Worm (Caenorhabditis elegans) whole organism, late embryonic: ENCODE measurements around the gene srh-292.

Experiments used
- C08G9.2 ChIP-seq: sonication (generic microtip); optimal IDR thresholded peaks from 2 replicates; lab custom pipeline; 2016; ENCODE audit warnings: mild to moderate bottlenecking, missing genetic modification characterization, moderate library complexity, missing compliant biosample characterization
- C38D4.7 ChIP-seq: fragments of 200-800 bp; sonication (Bioruptor generic); optimal IDR thresholded peaks from 2 replicates; lab custom pipeline; 2018; ENCODE audit warnings: mild to moderate bottlenecking, missing genetic modification characterization, moderate library complexity, missing compliant biosample characterization
- T23F11.4 ChIP-seq: fragments of 200-800 bp; sonication (Bioruptor generic); optimal IDR thresholded peaks from 2 replicates; lab custom pipeline; 2018; ENCODE audit warnings: mild to moderate bottlenecking, missing genetic modification characterization, missing compliant biosample characterization
- ahr-1 ChIP-seq: sonication (generic microtip); optimal IDR thresholded peaks from 2 replicates; lab custom pipeline; 2016; ENCODE audit warnings: missing genetic modification characterization, missing compliant biosample characterization
- ama-1 ChIP-seq: fragments of 150-350 bp; optimal IDR thresholded peaks from 2 replicates; lab custom pipeline; 2014
- ceh-14 ChIP-seq: sonication (generic microtip); optimal IDR thresholded peaks from 2 replicates; lab custom pipeline; 2016; ENCODE audit warnings: missing genotype, missing genetic modification characterization, missing compliant biosample characterization
- ceh-18 ChIP-seq: sonication (generic microtip); optimal IDR thresholded peaks from 2 replicates; lab custom pipeline; 2016; ENCODE audit warnings: missing genetic modification characterization, missing compliant biosample characterization
- ceh-22 ChIP-seq: sonication (generic microtip); optimal IDR thresholded peaks from 2 replicates; lab custom pipeline; 2017; ENCODE audit warnings: missing biosample characterization, missing genetic modification characterization
- ceh-30 ChIP-seq: fragments of 150-350 bp; optimal IDR thresholded peaks from 2 replicates; lab custom pipeline; 2014; ENCODE audit warnings: missing biosample characterization, missing genetic modification characterization
- ceh-34 ChIP-seq: sonication (generic microtip); optimal IDR thresholded peaks from 2 replicates; lab custom pipeline; 2016; ENCODE audit warnings: mild to moderate bottlenecking, missing genetic modification characterization, missing compliant biosample characterization
- ceh-45 ChIP-seq: fragments of 200-800 bp; sonication (Bioruptor generic); IDR thresholded peaks from 2 replicates; pipeline ENCODE4 v1.3.6; 2022; ENCODE audit warnings: missing genetic modification reagents, missing genetic modification characterization, missing compliant biosample characterization
- che-1 ChIP-seq: sonication (generic microtip); optimal IDR thresholded peaks from 2 replicates; lab custom pipeline; 2016; ENCODE audit warnings: mild to moderate bottlenecking, missing genetic modification characterization, missing compliant biosample characterization
- dmd-4 ChIP-seq: sonication (generic microtip); optimal IDR thresholded peaks from 2 replicates; lab custom pipeline; 2016; ENCODE audit warnings: borderline replicate concordance, missing genetic modification characterization, missing compliant biosample characterization
- dve-1 ChIP-seq: sonication (generic microtip); optimal IDR thresholded peaks from 2 replicates; lab custom pipeline; 2017; ENCODE audit warnings: antibody characterized with exemption, mild to moderate bottlenecking, missing genetic modification characterization, missing compliant biosample characterization
- elt-2 ChIP-seq: sonication (generic microtip); optimal IDR thresholded peaks from 2 replicates; lab custom pipeline; 2016; ENCODE audit warnings: missing genetic modification reagents, missing genetic modification characterization, missing compliant biosample characterization
- eyg-1 ChIP-seq: sonication (generic microtip); optimal IDR thresholded peaks from 2 replicates; lab custom pipeline; 2016; ENCODE audit warnings: missing genotype, missing genetic modification characterization, missing compliant biosample characterization
- fax-1 ChIP-seq: sonication (generic microtip); optimal IDR thresholded peaks from 2 replicates; lab custom pipeline; 2016; ENCODE audit warnings: missing genotype, missing genetic modification characterization, missing compliant biosample characterization
- fkh-6 ChIP-seq: sonication (generic microtip); optimal IDR thresholded peaks from 2 replicates; lab custom pipeline; 2016; ENCODE audit warnings: missing genetic modification characterization, missing compliant biosample characterization
- gmeb-2 ChIP-seq: sonication (generic microtip); optimal IDR thresholded peaks from 2 replicates; lab custom pipeline; 2016; ENCODE audit warnings: missing genetic modification characterization, inconsistent platforms, missing compliant biosample characterization
- hlh-15 ChIP-seq: sonication (generic microtip); optimal IDR thresholded peaks from 2 replicates; lab custom pipeline; 2016; ENCODE audit warnings: missing genetic modification characterization, missing compliant biosample characterization
- hlh-30 ChIP-seq: sonication (generic microtip); optimal IDR thresholded peaks from 2 replicates; lab custom pipeline; 2017; ENCODE audit warnings: antibody characterized with exemption, missing genetic modification characterization, missing compliant biosample characterization; ENCODE audit not compliant: insufficient read depth
- hlh-6 ChIP-seq: sonication (generic microtip); optimal IDR thresholded peaks from 2 replicates; lab custom pipeline; 2016; ENCODE audit warnings: missing genotype, missing genetic modification characterization, missing compliant biosample characterization
- mec-3 ChIP-seq: sonication (generic microtip); optimal IDR thresholded peaks from 2 replicates; lab custom pipeline; 2016; ENCODE audit warnings: borderline replicate concordance, missing genetic modification characterization, missing compliant biosample characterization
- pag-3 ChIP-seq: sonication (generic microtip); optimal IDR thresholded peaks from 2 replicates; lab custom pipeline; 2016; ENCODE audit warnings: missing compliant biosample characterization, missing genetic modification characterization, borderline replicate concordance
- pat-9 ChIP-seq: fragments of 200-800 bp; sonication (Bioruptor generic); optimal IDR thresholded peaks from 2 replicates; lab custom pipeline; 2018; ENCODE audit warnings: mild to moderate bottlenecking, missing genetic modification characterization, moderate library complexity, missing compliant biosample characterization
- pax-1 ChIP-seq: fragments of 150-350 bp; optimal IDR thresholded peaks from 2 replicates; lab custom pipeline; 2014; ENCODE audit warnings: missing biosample characterization, missing genetic modification characterization
- pha-2 ChIP-seq: sonication (generic microtip); optimal IDR thresholded peaks from 2 replicates; lab custom pipeline; 2017; ENCODE audit warnings: mild to moderate bottlenecking, missing genetic modification characterization, missing compliant biosample characterization
- pha-4 ChIP-seq: fragments of 150-350 bp; optimal IDR thresholded peaks from 2 replicates; lab custom pipeline; 2018; ENCODE audit warnings: missing biosample characterization, missing genetic modification reagents, missing genetic modification characterization
- pqm-1 ChIP-seq: sonication (generic microtip); optimal IDR thresholded peaks from 2 replicates; lab custom pipeline; 2016; ENCODE audit warnings: missing genetic modification characterization, missing compliant biosample characterization
- rnt-1 ChIP-seq: sonication (generic microtip); optimal IDR thresholded peaks from 2 replicates; lab custom pipeline; 2016; ENCODE audit warnings: missing genetic modification characterization, missing compliant biosample characterization
- sox-2 ChIP-seq: fragments of 200-800 bp; sonication (Bioruptor generic); IDR thresholded peaks from 2 replicates; pipeline ENCODE4 v1.3.6; 2022; ENCODE audit warnings: missing genetic modification reagents, missing genetic modification characterization, missing compliant biosample characterization
- tbx-2 ChIP-seq: sonication (generic microtip); optimal IDR thresholded peaks from 2 replicates; lab custom pipeline; 2016; ENCODE audit warnings: missing genetic modification characterization, missing compliant biosample characterization
- ttx-3 ChIP-seq: sonication (generic microtip); optimal IDR thresholded peaks from 2 replicates; lab custom pipeline; 2016; ENCODE audit warnings: missing genetic modification reagents, missing genetic modification characterization, missing compliant biosample characterization
- unc-42 ChIP-seq: sonication (generic microtip); optimal IDR thresholded peaks from 2 replicates; lab custom pipeline; 2016; ENCODE audit warnings: missing genotype, missing genetic modification characterization, missing compliant biosample characterization
- unc-55 ChIP-seq: sonication (generic microtip); optimal IDR thresholded peaks from 2 replicates; lab custom pipeline; 2017; ENCODE audit warnings: missing biosample characterization, missing genetic modification reagents, missing genetic modification characterization
- unc-86 ChIP-seq: sonication (generic microtip); optimal IDR thresholded peaks from 2 replicates; lab custom pipeline; 2016; ENCODE audit warnings: missing genetic modification characterization, missing compliant biosample characterization
- zip-5 ChIP-seq: sonication (generic microtip); optimal IDR thresholded peaks from 2 replicates; lab custom pipeline; 2016; ENCODE audit warnings: missing genetic modification characterization, missing compliant biosample characterization
- ztf-16 ChIP-seq: sonication (generic microtip); optimal IDR thresholded peaks from 2 replicates; lab custom pipeline; 2017; ENCODE audit warnings: missing genetic modification characterization, missing compliant biosample characterization

The srh-292 gene

DNA sequence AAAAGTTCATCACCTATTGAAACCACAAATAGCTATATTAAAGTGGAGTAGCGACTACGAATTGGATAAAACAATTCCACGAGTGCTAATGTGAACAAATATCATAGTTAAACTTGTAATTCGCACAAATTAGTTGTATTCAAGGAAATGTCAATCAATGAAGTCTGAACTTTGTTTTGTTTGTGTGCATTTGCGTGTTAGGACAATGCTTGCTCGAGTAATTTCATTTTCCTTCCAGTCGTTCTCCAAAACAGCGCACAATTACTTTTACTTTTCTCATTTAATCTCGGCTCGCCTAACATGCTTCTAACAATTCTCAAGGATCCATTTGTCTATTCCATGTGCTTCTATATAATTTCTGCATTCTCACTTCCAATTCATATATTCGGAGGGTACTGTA lies 22.0 kb downstream of the srh-292 start, which contains the start of gene srh-301:
srh-301 (plus strand) TSS at position 301 of the 400 bp plus-strand sequence.
- TF ChIP-seq ahr-1 (tag; lab: Kevin White, UChicago) (no peak), ceh-18 (tag; lab: Kevin White, UChicago) (no peak), ceh-22 (no peak), pax-1 (no peak), mec-3 (tag; lab: Kevin White, UChicago) (no peak), unc-42 (tag; lab: Kevin White, UChicago) (no peak), pha-2 (tag; lab: Kevin White, UChicago) (no peak), T23F11.4 (no peak), dve-1 (tag; lab: Kevin White, UChicago) (no peak), C08G9.2 (tag; lab: Kevin White, UChicago) (no peak), ceh-14 (tag; lab: Kevin White, UChicago) (no peak), hlh-6 (no peak), elt-2 (tag; lab: Kevin White, UChicago) (no peak), unc-55 (GFP tag; lab: Kevin White, UChicago) (no peak), rnt-1 (tag; lab: Kevin White, UChicago) (no peak), pha-4 (tag; lab: Kevin White, UChicago) (no peak), che-1 (tag; lab: Kevin White, UChicago) (no peak), hlh-15 (tag; lab: Kevin White, UChicago) (no peak), ztf-16 (tag; lab: Kevin White, UChicago) (no peak)

- TF ChIP-seq pax-1 (no peak), ztf-16 (tag; lab: Kevin White, UChicago) (no peak), ama-1 (lab: Kevin White, UChicago) (no peak), C38D4.7 (GFP tag; lab: Kevin White, UChicago) (no peak), sox-2 (GFP tag; lab: Robert Waterston, UW) (no peak), tbx-2 (no peak), fkh-6 (no peak), ahr-1 (tag; lab: Kevin White, UChicago) (no peak), ceh-30 (tag; lab: Kevin White, UChicago) (no peak)
Measured at ce11 chrV:17828310-17828709, 25.7 kb downstream of the srh-292 start, which contains the start of gene srh-304. Gene srh-304 (plus strand): TSS chrV:17828610.

DNA sequence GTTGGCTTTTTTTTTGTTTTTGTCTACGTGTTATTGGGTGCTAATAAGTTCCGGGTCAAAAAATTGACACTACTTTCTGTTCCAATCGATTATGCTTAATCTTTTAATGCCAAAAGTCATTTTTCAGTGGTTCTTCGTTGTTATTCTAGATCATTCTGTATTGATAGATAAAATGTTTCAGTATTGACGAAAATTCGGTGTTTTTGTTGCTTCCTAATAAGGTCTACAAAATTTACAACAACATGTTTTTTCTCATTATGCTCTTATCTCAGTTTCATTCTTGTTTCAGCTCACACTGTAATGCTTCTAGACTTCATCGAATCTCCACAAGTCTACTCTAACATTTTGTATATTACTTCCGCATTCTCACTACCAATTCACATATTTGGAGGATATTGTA lies 28.8 kb downstream of the srh-292 start, which contains the start of gene srh-303:
srh-303 (plus strand) TSS at position 301 of the 400 bp plus-strand sequence.
- TF ChIP-seq ceh-30 (tag; lab: Kevin White, UChicago) = no peak
- TF ChIP-seq gmeb-2 = no peak
- TF ChIP-seq eyg-1 (tag; lab: Kevin White, UChicago) = no peak
- TF ChIP-seq pha-2 (tag; lab: Kevin White, UChicago) = no peak
- TF ChIP-seq dmd-4 (tag; lab: Kevin White, UChicago) = no peak
- no peak for TF ChIP-seq fax-1 (tag; lab: Kevin White, UChicago)
- TF ChIP-seq elt-2 (tag; lab: Kevin White, UChicago) = no peak
- TF ChIP-seq ceh-18 (tag; lab: Kevin White, UChicago) = no peak

DNA sequence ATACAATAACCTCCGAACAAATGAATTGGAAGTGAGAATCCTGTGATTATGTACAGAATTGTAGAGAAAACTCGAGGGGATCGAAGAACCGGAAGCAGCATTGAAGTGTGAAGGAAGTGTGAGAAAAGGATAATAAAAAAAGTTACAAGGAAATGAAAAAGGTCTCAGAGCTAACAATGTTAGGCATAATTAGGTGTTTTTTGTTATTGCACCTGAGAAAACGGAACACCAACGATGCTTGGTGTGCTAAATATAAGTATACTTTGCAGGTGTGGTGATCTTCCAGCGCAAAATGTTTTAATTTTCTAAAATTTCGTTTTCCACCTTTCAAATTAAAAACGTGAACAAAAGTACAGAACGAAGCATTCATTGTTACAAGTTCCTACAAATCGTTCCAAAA lies 41.5 kb downstream of the srh-292 start, which contains the start of gene srh-286:
srh-286 (minus strand) TSS at position 101 of the 400 bp plus-strand sequence.
- TF ChIP-seq ceh-14 (tag; lab: Kevin White, UChicago) (no peak), hlh-15 (tag; lab: Kevin White, UChicago) (no peak), ceh-34 (tag; lab: Kevin White, UChicago) (no peak)

ce11 chrV:17845370-17845967 lies 42.9 kb downstream of the srh-292 start:
- no peak for TF ChIP-seq zip-5 (tag; lab: Kevin White, UChicago)
- TF ChIP-seq hlh-30 (tag; lab: Kevin White, UChicago) = no peak
- no peak for TF ChIP-seq ceh-45 (GFP tag; lab: Robert Waterston, UW)
- TF ChIP-seq pat-9 = no peak
- no peak for TF ChIP-seq pag-3 (tag; lab: Kevin White, UChicago)
- TF ChIP-seq pqm-1 (tag; lab: Kevin White, UChicago) = no peak
- TF ChIP-seq ttx-3 (tag; lab: Kevin White, UChicago) = no peak
- TF ChIP-seq unc-86 (tag; lab: Kevin White, UChicago) = no peak
- TF ChIP-seq che-1 (tag; lab: Kevin White, UChicago) = no peak
